1 fruit fly cellular context compared by ENCODE assay signal in genomic region chrX:16637106-16637590, dm6.
TF ChIP-seq lines count a peak whose summit lies in the region.

Gene Rok (minus strand): TSS chrX:16637414.

TF ChIP-seq in whole organism, embryonic, 481 proteins besides CTCF, POLR2A, EP300 and RAD21 (continued from another document):
- TF ChIP-seq slbo (GFP tag; IDR thresholded peaks at IDR 0.05; lab: Robert Waterston, UW) = peak; percentile 44; the same call in 1 of the 2 replicates
- TF ChIP-seq ci (GFP tag; IDR thresholded peaks at IDR 0.05; lab: Robert Waterston, UW) = peak; percentile 11; the same call in 1 of the 3 replicates
- TF ChIP-seq CG10274 (GFP tag; optimal IDR thresholded peaks at IDR 0.05; lab: Kevin White, UChicago) = no peak
- TF ChIP-seq CG11456 (GFP tag; IDR thresholded peaks at IDR 0.05; lab: Robert Waterston, UW) = peak; percentile 33; the same call in 1 of the 3 replicates
- TF ChIP-seq CG7987 (GFP tag; optimal IDR thresholded peaks at IDR 0.05; lab: Kevin White, UChicago) = no peak
- no peak for TF ChIP-seq vfl (GFP tag; optimal IDR thresholded peaks at IDR 0.05; lab: Kevin White, UChicago)
- peak; percentile 69 for TF ChIP-seq CG9797 (GFP tag; optimal IDR thresholded peaks at IDR 0.05; lab: Kevin White, UChicago)
- no peak for TF ChIP-seq CG43689 (GFP tag; IDR thresholded peaks at IDR 0.05; lab: Robert Waterston, UW)
- TF ChIP-seq row (GFP tag; IDR thresholded peaks at IDR 0.05; lab: Robert Waterston, UW) = peak; percentile 37; the same call in 2 of the 3 replicates
- peak; percentile 67 for TF ChIP-seq crol (GFP tag; IDR thresholded peaks at IDR 0.05; lab: Robert Waterston, UW)
- TF ChIP-seq Antp (GFP tag; optimal IDR thresholded peaks at IDR 0.05; lab: Kevin White, UChicago) = peak; percentile 9
- no peak for TF ChIP-seq CG8924 (tag; optimal IDR thresholded peaks at IDR 0.05; lab: Kevin White, UChicago)
- TF ChIP-seq hbn (GFP tag; IDR thresholded peaks at IDR 0.05; lab: Robert Waterston, UW; ENCODE audit: partially characterized antibody) = peak; percentile 69
- peak; percentile 46 for TF ChIP-seq CG17186 (GFP tag; optimal IDR thresholded peaks at IDR 0.05; lab: Kevin White, UChicago)
- 0 out of 3 replicates have a peak, but pooled peaks have one; percentile 25 for TF ChIP-seq mld (GFP tag; IDR thresholded peaks at IDR 0.05; lab: Robert Waterston, UW; ENCODE audit: partially characterized antibody)
- TF ChIP-seq CG32767 (GFP tag; IDR thresholded peaks at IDR 0.05; lab: Robert Waterston, UW) = peak; percentile 24; the same call in 1 of the 2 replicates
- no peak for TF ChIP-seq CG12219 (GFP tag; optimal IDR thresholded peaks at IDR 0.05; lab: Kevin White, UChicago)
- no peak for TF ChIP-seq CG8359 (GFP tag; optimal IDR thresholded peaks at IDR 0.05; lab: Kevin White, UChicago; ENCODE audit: borderline replicate concordance)
- TF ChIP-seq HHEX (GFP tag; optimal IDR thresholded peaks at IDR 0.05; lab: Kevin White, UChicago) = no peak
- TF ChIP-seq Adf1 (GFP tag; IDR thresholded peaks at IDR 0.05; lab: Robert Waterston, UW) = peak; percentile 53
- TF ChIP-seq slp2 (GFP tag; optimal IDR thresholded peaks at IDR 0.05; lab: Kevin White, UChicago) = no peak
- no peak for TF ChIP-seq fd96Cb (tag; optimal IDR thresholded peaks at IDR 0.05; lab: Kevin White, UChicago)
- peak; percentile 38 for TF ChIP-seq CG4617 (GFP tag; optimal IDR thresholded peaks at IDR 0.05; lab: Kevin White, UChicago; ENCODE audit: borderline replicate concordance)
- TF ChIP-seq CG34224 (GFP tag; IDR thresholded peaks at IDR 0.05; lab: Robert Waterston, UW; ENCODE audit: partially characterized antibody) = peak; percentile 57; the same call in 2 of the 3 replicates
- TF ChIP-seq amos (GFP tag; IDR thresholded peaks at IDR 0.05; lab: Robert Waterston, UW; ENCODE audit: partially characterized antibody) = peak; percentile 89
- peak; percentile 74 for TF ChIP-seq unc-4 (GFP tag; IDR thresholded peaks at IDR 0.05; lab: Robert Waterston, UW; ENCODE audit: partially characterized antibody)
- no peak for TF ChIP-seq fd64A (GFP tag; optimal IDR thresholded peaks at IDR 0.05; lab: Kevin White, UChicago)
- TF ChIP-seq CG4730 (GFP tag; IDR thresholded peaks at IDR 0.05; lab: Robert Waterston, UW) = no peak
- peak; percentile 75 for TF ChIP-seq vnd (GFP tag; IDR thresholded peaks at IDR 0.05; lab: Robert Waterston, UW; ENCODE audit: partially characterized antibody)
- peak; percentile 74 for TF ChIP-seq Med (GFP tag; lab: Kevin White, UChicago)
- TF ChIP-seq cg (GFP tag; optimal IDR thresholded peaks at IDR 0.05; lab: Kevin White, UChicago) = peak; percentile 99
- no peak for TF ChIP-seq C15 (GFP tag; IDR thresholded peaks at IDR 0.05; lab: Robert Waterston, UW)
- TF ChIP-seq CG1603 (tag; optimal IDR thresholded peaks at IDR 0.05; lab: Kevin White, UChicago) = peak; percentile 61
- TF ChIP-seq ems (GFP tag; optimal IDR thresholded peaks at IDR 0.05; lab: Kevin White, UChicago) = no peak
- TF ChIP-seq Gug (GFP tag; IDR thresholded peaks at IDR 0.05; lab: Robert Waterston, UW) = peak; percentile 47; the same call in 1 of the 4 replicates
- TF ChIP-seq ato (GFP tag; IDR thresholded peaks at IDR 0.05; lab: Robert Waterston, UW; ENCODE audit: partially characterized antibody) = 0 out of 2 replicates have a peak, but pooled peaks have one; percentile 34
- TF ChIP-seq Dp (GFP tag; optimal IDR thresholded peaks at IDR 0.05; lab: Kevin White, UChicago) = peak; percentile 35
- peak; percentile 40 for TF ChIP-seq gfzf (GFP tag; optimal IDR thresholded peaks at IDR 0.05; lab: Kevin White, UChicago)
- peak; percentile 95 for TF ChIP-seq BEAF-32 (GFP tag; optimal IDR thresholded peaks at IDR 0.05; lab: Kevin White, UChicago)
- TF ChIP-seq Dip2 (GFP tag; IDR thresholded peaks at IDR 0.05; lab: Robert Waterston, UW) = no peak
- TF ChIP-seq Hr39 (optimal IDR thresholded peaks at IDR 0.05; lab: Kevin White, UChicago) = peak; percentile 21
- no peak for TF ChIP-seq chif (GFP tag; optimal IDR thresholded peaks at IDR 0.05; lab: Kevin White, UChicago)
- TF ChIP-seq Sin3A (optimal IDR thresholded peaks at IDR 0.05; lab: Kevin White, UChicago) = peak; percentile 69
- TF ChIP-seq Bgb (GFP tag; IDR thresholded peaks at IDR 0.05; lab: Robert Waterston, UW; ENCODE audit: partially characterized antibody) = peak; percentile 87
- TF ChIP-seq grau (tag; optimal IDR thresholded peaks at IDR 0.05; lab: Kevin White, UChicago) = no peak
- peak; percentile 91 for TF ChIP-seq CG42726 (GFP tag; IDR thresholded peaks at IDR 0.05; lab: Robert Waterston, UW; ENCODE audit: partially characterized antibody)
- TF ChIP-seq pzg (GFP tag; optimal IDR thresholded peaks at IDR 0.05; lab: Kevin White, UChicago) = peak; percentile 80
- no peak for TF ChIP-seq org-1 (GFP tag; optimal IDR thresholded peaks at IDR 0.05; lab: Kevin White, UChicago)
- no peak for TF ChIP-seq Six4 (GFP tag; optimal IDR thresholded peaks at IDR 0.05; lab: Kevin White, UChicago)
- TF ChIP-seq crc (GFP tag; optimal IDR thresholded peaks at IDR 0.05; lab: Kevin White, UChicago) = no peak
- TF ChIP-seq tna (GFP tag; IDR thresholded peaks at IDR 0.05; lab: Robert Waterston, UW; ENCODE audit: partially characterized antibody) = peak; percentile 58
- TF ChIP-seq CG16813 (GFP tag; IDR thresholded peaks at IDR 0.05; lab: Robert Waterston, UW; ENCODE audit: partially characterized antibody) = peak; percentile 85
- peak; percentile 11 for TF ChIP-seq nom (GFP tag; optimal IDR thresholded peaks at IDR 0.05; lab: Kevin White, UChicago)
- peak; percentile 77 for TF ChIP-seq Dll (GFP tag; IDR thresholded peaks at IDR 0.05; lab: Robert Waterston, UW; ENCODE audit: partially characterized antibody)
- peak; percentile 17; the same call in 1 of the 2 replicates for TF ChIP-seq stc (GFP tag; IDR thresholded peaks at IDR 0.05; lab: Robert Waterston, UW)
- TF ChIP-seq zfh1 (GFP tag; IDR thresholded peaks at IDR 0.05; lab: Robert Waterston, UW) = no peak
- no peak for TF ChIP-seq D19A (tag; optimal IDR thresholded peaks at IDR 0.05; lab: Kevin White, UChicago)
- no peak for TF ChIP-seq lbe (GFP tag; optimal IDR thresholded peaks at IDR 0.05; lab: Kevin White, UChicago)
- no peak for TF ChIP-seq CG2202 (tag; optimal IDR thresholded peaks at IDR 0.05; lab: Kevin White, UChicago)
- TF ChIP-seq Poxn (GFP tag; IDR thresholded peaks at IDR 0.05; lab: Robert Waterston, UW) = no peak
- TF ChIP-seq chinmo (GFP tag; IDR thresholded peaks at IDR 0.05; lab: Robert Waterston, UW; ENCODE audit: partially characterized antibody) = peak; percentile 76; the same call in 3 of the 4 replicates
- peak; percentile 59 for TF ChIP-seq CG2129 (GFP tag; IDR thresholded peaks at IDR 0.05; lab: Robert Waterston, UW; ENCODE audit: partially characterized antibody)
- no peak for TF ChIP-seq bcd (GFP tag; optimal IDR thresholded peaks at IDR 0.05; lab: Kevin White, UChicago)
- TF ChIP-seq TFAM (GFP tag; optimal IDR thresholded peaks at IDR 0.05; lab: Kevin White, UChicago) = no peak
- TF ChIP-seq wek (GFP tag; optimal IDR thresholded peaks at IDR 0.05; lab: Kevin White, UChicago) = no peak
- TF ChIP-seq Sry-δ (GFP tag; optimal IDR thresholded peaks at IDR 0.05; lab: Kevin White, UChicago) = peak; percentile 95
- TF ChIP-seq CG12659 (GFP tag; optimal IDR thresholded peaks at IDR 0.05; lab: Kevin White, UChicago) = peak; percentile 48
- TF ChIP-seq kah (GFP tag; optimal IDR thresholded peaks at IDR 0.05; lab: Kevin White, UChicago) = peak; percentile 3
- TF ChIP-seq CG31441 (GFP tag; IDR thresholded peaks at IDR 0.05; lab: Robert Waterston, UW) = no peak
- peak; percentile 61; the same call in 2 of the 3 replicates for TF ChIP-seq zen2 (GFP tag; IDR thresholded peaks at IDR 0.05; lab: Robert Waterston, UW; ENCODE audit: partially characterized antibody)
- no peak for TF ChIP-seq tgo (GFP tag; IDR thresholded peaks at IDR 0.05; lab: Robert Waterston, UW)
- TF ChIP-seq CG15073 (GFP tag; optimal IDR thresholded peaks at IDR 0.05; lab: Kevin White, UChicago) = no peak
- peak; percentile 26; the same call in 1 of the 2 replicates for TF ChIP-seq Rfx (GFP tag; IDR thresholded peaks at IDR 0.05; lab: Robert Waterston, UW)
- TF ChIP-seq phol (tag; optimal IDR thresholded peaks at IDR 0.05; lab: Kevin White, UChicago) = no peak
- TF ChIP-seq CG1024 (GFP tag; IDR thresholded peaks at IDR 0.05; lab: Robert Waterston, UW) = no peak
- peak; percentile 89 for TF ChIP-seq bbx (GFP tag; IDR thresholded peaks at IDR 0.05; lab: Robert Waterston, UW; ENCODE audit: partially characterized antibody)
- TF ChIP-seq Fer1 (GFP tag; optimal IDR thresholded peaks at IDR 0.05; lab: Kevin White, UChicago) = peak; percentile 7
- peak; percentile 85 for TF ChIP-seq Dref (GFP tag; IDR thresholded peaks at IDR 0.05; lab: Robert Waterston, UW)
- TF ChIP-seq CG14441 (GFP tag; IDR thresholded peaks at IDR 0.05; lab: Robert Waterston, UW) = peak; percentile 7; the same call in 1 of the 2 replicates
- TF ChIP-seq knrl (GFP tag; IDR thresholded peaks at IDR 0.05; lab: Robert Waterston, UW; ENCODE audit: partially characterized antibody) = peak; percentile 83
- TF ChIP-seq Opbp (GFP tag; IDR thresholded peaks at IDR 0.05; lab: Robert Waterston, UW; ENCODE audit: partially characterized antibody) = peak; percentile 78
- no peak for TF ChIP-seq CG9437 (GFP tag; optimal IDR thresholded peaks at IDR 0.05; lab: Kevin White, UChicago)
- TF ChIP-seq CG34422 (GFP tag; IDR thresholded peaks at IDR 0.05; lab: Robert Waterston, UW) = peak; percentile 18
- TF ChIP-seq ro (GFP tag; IDR thresholded peaks at IDR 0.05; lab: Robert Waterston, UW) = no peak
- TF ChIP-seq B-H2 (GFP tag; optimal IDR thresholded peaks at IDR 0.05; lab: Kevin White, UChicago) = no peak
- no peak for TF ChIP-seq pnt (GFP tag; optimal IDR thresholded peaks at IDR 0.05; lab: Kevin White, UChicago)
- TF ChIP-seq HLH4C (GFP tag; IDR thresholded peaks at IDR 0.05; lab: Robert Waterston, UW; ENCODE audit: partially characterized antibody) = peak; percentile 79; the same call in 2 of the 3 replicates
- TF ChIP-seq NFAT (GFP tag; IDR thresholded peaks at IDR 0.05; lab: Robert Waterston, UW) = 0 out of 2 replicates have a peak, but pooled peaks have one; percentile 32
- peak in 1 of 2 experiments; percentile 46 for TF ChIP-seq Pdp1 (GFP tag; optimal IDR thresholded peaks at IDR 0.05; lab: Kevin White, UChicago)
- TF ChIP-seq CG9932 (GFP tag; IDR thresholded peaks at IDR 0.05; lab: Robert Waterston, UW) = peak; percentile 34
- TF ChIP-seq CG4820 (GFP tag; optimal IDR thresholded peaks at IDR 0.05; lab: Kevin White, UChicago) = no peak
- TF ChIP-seq CG30020 (tag; optimal IDR thresholded peaks at IDR 0.05; lab: Kevin White, UChicago) = peak; percentile 46
- TF ChIP-seq Chrac-16 (GFP tag; optimal IDR thresholded peaks at IDR 0.05; lab: Kevin White, UChicago) = no peak
- peak; percentile 62; the same call in 1 of the 2 replicates for TF ChIP-seq MBD-R2 (GFP tag; IDR thresholded peaks at IDR 0.05; lab: Robert Waterston, UW)
- TF ChIP-seq CG1832 (GFP tag; optimal IDR thresholded peaks at IDR 0.05; lab: Kevin White, UChicago) = no peak
- TF ChIP-seq Scr (GFP tag; IDR thresholded peaks at IDR 0.05; lab: Robert Waterston, UW; ENCODE audit: partially characterized antibody) = peak; percentile 81
- peak; percentile 96; the same call in 2 of the 3 replicates for TF ChIP-seq CG11560 (tag; IDR thresholded peaks at IDR 0.05; lab: Robert Waterston, UW)
- TF ChIP-seq hb (GFP tag; IDR thresholded peaks at IDR 0.05; lab: Robert Waterston, UW; ENCODE audit: partially characterized antibody) = peak; percentile 87
- TF ChIP-seq CG7786 (GFP tag; optimal IDR thresholded peaks at IDR 0.05; lab: Kevin White, UChicago) = no peak
- TF ChIP-seq CG17802 (tag; optimal IDR thresholded peaks at IDR 0.05; lab: Kevin White, UChicago) = no peak
- peak; percentile 6 for TF ChIP-seq YL-1 (GFP tag; optimal IDR thresholded peaks at IDR 0.05; lab: Kevin White, UChicago)
- TF ChIP-seq Ets65A (GFP tag; lab: Kevin White, UChicago) = peak; percentile 49
- TF ChIP-seq stwl (tag; optimal IDR thresholded peaks at IDR 0.05; lab: Kevin White, UChicago) = peak; percentile 27
- TF ChIP-seq Myb (GFP tag; optimal IDR thresholded peaks at IDR 0.05; lab: Kevin White, UChicago) = peak; percentile 16
- peak; percentile 75 for TF ChIP-seq CG7963 (GFP tag; IDR thresholded peaks at IDR 0.05; lab: Robert Waterston, UW; ENCODE audit: partially characterized antibody)
- no peak for TF ChIP-seq prd (optimal IDR thresholded peaks at IDR 0.05; lab: Kevin White, UChicago)
- TF ChIP-seq prd (GFP tag; IDR thresholded peaks at IDR 0.05; lab: Robert Waterston, UW) = peak; percentile 3; the same call in 1 of the 3 replicates
- TF ChIP-seq CG6791 (GFP tag; IDR thresholded peaks at IDR 0.05; lab: Robert Waterston, UW; ENCODE audit: partially characterized antibody) = peak; percentile 87
- TF ChIP-seq HmgZ (tag; optimal IDR thresholded peaks at IDR 0.05; lab: Kevin White, UChicago) = peak; percentile 3
- TF ChIP-seq CG4360 (GFP tag; IDR thresholded peaks at IDR 0.05; lab: Robert Waterston, UW) = peak; percentile 96
- peak; percentile 13; the same call in 1 of the 2 replicates for TF ChIP-seq lmd (GFP tag; IDR thresholded peaks at IDR 0.05; lab: Robert Waterston, UW)
- peak; percentile 18; the same call in 1 of the 3 replicates for TF ChIP-seq Aef1 (GFP tag; IDR thresholded peaks at IDR 0.05; lab: Robert Waterston, UW)
- no peak for TF ChIP-seq kay (GFP tag; optimal IDR thresholded peaks at IDR 0.05; lab: Kevin White, UChicago)
- no peak for TF ChIP-seq CG10979 (tag; optimal IDR thresholded peaks at IDR 0.05; lab: Kevin White, UChicago)
- no peak for TF ChIP-seq GATAe (GFP tag; conservative IDR thresholded peaks at IDR 0.05; lab: Robert Waterston, UW)
